Worm (Caenorhabditis elegans) whole organism, L4/young adult: Measurements from ENCODE around the gene ZK1248.5.

Source experiments
- W03F9.2 ChIP-seq: fragments of 150-350 bp; optimal IDR thresholded peaks from 2 replicates; lab custom pipeline; 2014; ENCODE audit warnings: missing biosample characterization, missing genetic modification characterization
- dao-5 ChIP-seq: sonication (generic microtip); optimal IDR thresholded peaks from 2 replicates; lab custom pipeline; 2016; ENCODE audit warnings: missing genotype, missing genetic modification characterization, moderate library complexity, missing compliant biosample characterization
- him-1 ChIP-seq: sonication (generic microtip); optimal IDR thresholded peaks from 2 replicates; lab custom pipeline; 2016; ENCODE audit warnings: missing genotype, missing genetic modification reagents, missing genetic modification characterization, missing compliant biosample characterization

- TF ChIP-seq him-1 (no peak), dao-5 (tag; lab: Kevin White, UChicago) (no peak), W03F9.2 (tag; lab: Kevin White, UChicago) (no peak)
Observed at ce11 chrII:5818298-5818697, 8.0 kb downstream of the ZK1248.5 start, which contains the start of gene ZK1248.4.
